Worm (Caenorhabditis elegans): ENCODE results near the gene hlh-13.

The hlh-13 gene

DNA sequence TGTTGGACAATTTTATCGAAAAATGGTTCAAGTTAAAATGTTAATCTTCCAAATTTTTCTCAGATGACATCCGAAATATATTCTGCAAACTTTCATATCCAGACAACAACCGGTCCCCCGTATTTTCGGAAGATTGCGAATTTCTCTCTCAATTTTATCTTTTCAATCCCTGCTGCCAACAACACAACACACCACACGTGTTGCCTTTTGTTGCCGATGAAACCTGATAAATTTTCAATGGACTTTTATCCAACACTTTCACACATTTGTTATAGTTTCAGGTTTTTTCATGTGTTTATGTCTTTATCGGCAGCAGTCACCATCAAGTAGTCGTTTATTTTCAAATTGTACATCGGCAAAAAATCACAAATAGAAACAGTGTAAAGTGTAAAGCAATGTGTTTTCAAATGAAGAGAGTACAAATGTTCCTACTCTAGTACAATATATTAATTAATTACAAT lies 2.8 kb upstream of the hlh-13 start (continued):
- TF ChIP-seq ceh-91 (GFP tag; IDR thresholded peaks at IDR 0.05): no peak
- TF ChIP-seq ztf-6 (GFP tag; IDR thresholded peaks at IDR 0.05): no peak
- no peak for TF ChIP-seq lin-54 (GFP tag; optimal IDR thresholded peaks at IDR 0.05)
- peak; percentile 24 for TF ChIP-seq ztf-26 (tag; optimal IDR thresholded peaks at IDR 0.05)
- TF ChIP-seq ccch-3 (GFP tag; optimal IDR thresholded peaks at IDR 0.05): no peak
- no peak for TF ChIP-seq Y79H2A.3 (GFP tag; conservative IDR thresholded peaks at IDR 0.05)
- TF ChIP-seq hsf-1 (GFP tag; IDR thresholded peaks at IDR 0.05): no peak
- TF ChIP-seq nhr-27 (tag; optimal IDR thresholded peaks at IDR 0.05): no peak
- no peak for TF ChIP-seq zfh-2 (GFP tag; conservative IDR thresholded peaks at IDR 0.05)
- peak; percentile 49 for TF ChIP-seq tlf-1 (GFP tag; optimal IDR thresholded peaks at IDR 0.05)
- TF ChIP-seq pbrm-1 (GFP tag; IDR thresholded peaks at IDR 0.05): 0 out of 2 replicates have a peak, but pooled peaks have one; percentile 37
- TF ChIP-seq B0019.2 (GFP tag; conservative IDR thresholded peaks at IDR 0.05): no peak
- peak; percentile 40 for TF ChIP-seq lin-40 (tag; optimal IDR thresholded peaks at IDR 0.05)
- no peak for TF ChIP-seq Y67H2A.10 (GFP tag; conservative IDR thresholded peaks at IDR 0.05)
- no peak for TF ChIP-seq madf-8 (GFP tag; conservative IDR thresholded peaks at IDR 0.05)
- TF ChIP-seq F55B11.4 (tag; optimal IDR thresholded peaks at IDR 0.05; ENCODE audit: borderline replicate concordance, insufficient read depth): no peak
- TF ChIP-seq somi-1 (GFP tag; optimal IDR thresholded peaks at IDR 0.05): peak; percentile 25
- TF ChIP-seq madf-6 (GFP tag; IDR thresholded peaks at IDR 0.05): no peak
- TF ChIP-seq nfya-1 (tag; optimal IDR thresholded peaks at IDR 0.05; ENCODE audit: borderline replicate concordance, insufficient read depth): no peak
- no peak for TF ChIP-seq F39B2.1 (GFP tag; IDR thresholded peaks at IDR 0.05)
- TF ChIP-seq ztf-28 (GFP tag; IDR thresholded peaks at IDR 0.05): no peak
- no peak for TF ChIP-seq ceh-58 (GFP tag; IDR thresholded peaks at IDR 0.05)
- no peak for TF ChIP-seq sea-2 (GFP tag; IDR thresholded peaks at IDR 0.05)
- TF ChIP-seq ama-1 (optimal IDR thresholded peaks at IDR 0.05): peak; percentile 46
- TF ChIP-seq ama-1 (GFP tag; optimal IDR thresholded peaks at IDR 0.05): no peak
- TF ChIP-seq dpl-1 (GFP tag; optimal IDR thresholded peaks at IDR 0.05): no peak
- TF ChIP-seq ceh-100 (GFP tag; IDR thresholded peaks at IDR 0.05): no peak
- no peak for TF ChIP-seq F10E7.11 (tag; optimal IDR thresholded peaks at IDR 0.05)
- peak; percentile 38 for TF ChIP-seq gei-17 (GFP tag; optimal IDR thresholded peaks at IDR 0.05)
- no peak for TF ChIP-seq K12H6.12 (tag; optimal IDR thresholded peaks at IDR 0.05)
- no peak for TF ChIP-seq athp-1 (tag; optimal IDR thresholded peaks at IDR 0.05)
- no peak for TF ChIP-seq xnd-1 (tag; optimal IDR thresholded peaks at IDR 0.05)
- TF ChIP-seq T26A5.8 (tag; optimal IDR thresholded peaks at IDR 0.05): no peak
- TF ChIP-seq fkh-3 (tag; optimal IDR thresholded peaks at IDR 0.05): no peak
- 0 out of 2 replicates have a peak, but pooled peaks have one; percentile 37 for TF ChIP-seq nfyb-1 (GFP tag; IDR thresholded peaks at IDR 0.05)
- TF ChIP-seq mcd-1 (GFP tag; IDR thresholded peaks at IDR 0.05): no peak
- TF ChIP-seq ztf-3 (GFP tag; optimal IDR thresholded peaks at IDR 0.05): no peak
- no peak for TF ChIP-seq cebp-2 (GFP tag; IDR thresholded peaks at IDR 0.05)
- no peak for TF ChIP-seq ztf-18 (tag; optimal IDR thresholded peaks at IDR 0.05)
- no peak for TF ChIP-seq D2030.7 (GFP tag; IDR thresholded peaks at IDR 0.05)
- TF ChIP-seq bed-2 (GFP tag; IDR thresholded peaks at IDR 0.05): no peak
- TF ChIP-seq Y56A3A.18 (GFP tag; IDR thresholded peaks at IDR 0.05): no peak
- TF ChIP-seq akir-1 (GFP tag; optimal IDR thresholded peaks at IDR 0.05): no peak
- TF ChIP-seq nhr-120 (GFP tag; IDR thresholded peaks at IDR 0.05): no peak
- no peak for TF ChIP-seq lag-1 (GFP tag; IDR thresholded peaks at IDR 0.05)
- no peak for TF ChIP-seq mel-28 (tag; optimal IDR thresholded peaks at IDR 0.05; ENCODE audit: borderline replicate concordance)
- TF ChIP-seq B0336.3 (GFP tag; IDR thresholded peaks at IDR 0.05): peak; percentile 86
- TF ChIP-seq let-607 (tag; optimal IDR thresholded peaks at IDR 0.05): no peak
- no peak for TF ChIP-seq F33H1.4 (GFP tag; IDR thresholded peaks at IDR 0.05)
- no peak for TF ChIP-seq efl-1 (GFP tag; optimal IDR thresholded peaks at IDR 0.05)

Measured in whole organism, young adult.